Worm (Caenorhabditis elegans) whole organism, early embryonic: ENCODE measurements around the gene tag-234.

Experiments used
- F13C5.2 ChIP-seq: sonication (generic microtip); optimal IDR thresholded peaks from 2 replicates; lab custom pipeline; 2017; ENCODE audit warnings: mild to moderate bottlenecking, missing genetic modification characterization, inconsistent platforms, missing compliant biosample characterization
- aly-1 ChIP-seq: sonication (generic microtip); optimal IDR thresholded peaks from 2 replicates; lab custom pipeline; 2016; ENCODE audit warnings: missing genetic modification characterization, missing compliant biosample characterization
- ama-1 ChIP-seq: fragments of 150-350 bp; optimal IDR thresholded peaks from 2 replicates; lab custom pipeline; 2014
- ceh-13 ChIP-seq: fragments of 200-800 bp; sonication (Bioruptor generic); optimal IDR thresholded peaks from 2 replicates; lab custom pipeline; 2018; ENCODE audit warnings: mild to moderate bottlenecking, missing genetic modification characterization, missing compliant biosample characterization
- ceh-36 ChIP-seq: sonication (generic microtip); optimal IDR thresholded peaks from 2 replicates; lab custom pipeline; 2016; ENCODE audit warnings: missing genetic modification characterization, inconsistent platforms, missing compliant biosample characterization
- ets-7 ChIP-seq: sonication (generic microtip); optimal IDR thresholded peaks from 2 replicates; lab custom pipeline; 2016; ENCODE audit warnings: missing genotype, missing genetic modification characterization, missing compliant biosample characterization
- flt-1 ChIP-seq: fragments of 200-800 bp; sonication (Bioruptor generic); IDR thresholded peaks from 2 replicates; pipeline ENCODE4 v1.3.6; 2022; ENCODE audit warnings: missing genetic modification characterization, missing compliant biosample characterization
- hmbx-1 ChIP-seq: sonication (generic microtip); optimal IDR thresholded peaks from 2 replicates; lab custom pipeline; 2016; ENCODE audit warnings: mild to moderate bottlenecking, missing genetic modification characterization, missing compliant biosample characterization
- hnd-1 ChIP-seq: sonication (generic microtip); optimal IDR thresholded peaks from 2 replicates; lab custom pipeline; 2016; ENCODE audit warnings: missing genetic modification characterization, missing compliant biosample characterization
- pes-1 ChIP-seq: fragments of 200-800 bp; sonication (Bioruptor generic); IDR thresholded peaks from 2 replicates; pipeline ENCODE4 v1.3.6; 2022; ENCODE audit warnings: missing genetic modification reagents, missing genetic modification characterization, missing compliant biosample characterization
- tbx-37 ChIP-seq: fragments of 200-800 bp; sonication (Bioruptor generic); conservative IDR thresholded peaks from 2 replicates; pipeline ENCODE4 v1.3.6; 2022; ENCODE audit warnings: missing genetic modification reagents, missing genetic modification characterization, missing compliant biosample characterization
- tra-4 ChIP-seq: sonication (generic microtip); optimal IDR thresholded peaks from 2 replicates; lab custom pipeline; 2017; ENCODE audit warnings: missing genetic modification characterization, missing compliant biosample characterization

DNA sequence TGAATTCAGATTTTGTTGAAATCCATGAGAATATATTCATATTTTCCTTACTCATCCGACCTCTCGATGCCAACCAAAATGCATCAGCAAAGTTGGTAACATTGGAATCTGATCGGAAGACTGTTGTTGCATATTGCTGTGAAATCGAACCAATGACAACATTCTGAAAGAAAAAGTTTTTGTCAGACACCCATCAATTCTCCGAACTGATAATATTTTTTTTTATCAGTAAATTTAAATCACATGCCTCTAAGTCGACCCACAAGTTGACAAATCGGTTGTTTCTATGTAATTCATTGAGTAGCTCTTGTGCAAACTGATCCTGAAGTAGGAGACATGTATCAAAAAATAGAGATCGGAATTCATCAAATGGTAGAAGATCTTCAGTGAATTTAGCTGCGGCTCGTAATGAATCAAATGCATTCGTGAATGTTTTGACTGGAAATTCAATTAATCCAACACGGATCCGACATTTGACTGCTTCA, 34.0 kb upstream of the tag-234 start, which contains the start of gene col-74:
- no peak for TF ChIP-seq flt-1 (GFP tag; lab: Robert Waterston, UW)
- TF ChIP-seq ama-1 (lab: Kevin White, UChicago) = no peak
- no peak for TF ChIP-seq ceh-13 (GFP tag; lab: Kevin White, UChicago)
- TF ChIP-seq tra-4 (tag; lab: Kevin White, UChicago) = no peak
- TF ChIP-seq F13C5.2 (tag; lab: Kevin White, UChicago) = no peak
- no peak for TF ChIP-seq aly-1 (tag; lab: Kevin White, UChicago)
- TF ChIP-seq ets-7 (tag; lab: Kevin White, UChicago) = no peak
- TF ChIP-seq ceh-36 (tag; lab: Kevin White, UChicago) = no peak
- no peak for TF ChIP-seq hnd-1
- TF ChIP-seq tbx-37 (GFP tag; lab: Robert Waterston, UW) = no peak
- no peak for TF ChIP-seq pes-1 (GFP tag; lab: Robert Waterston, UW)
- TF ChIP-seq hmbx-1 (tag; lab: Kevin White, UChicago) = no peak
